Worm (Caenorhabditis elegans) whole organism, L2 larva: ENCODE data around the gene str-115.

Experiments
- C34F6.9 ChIP-seq: fragments of 150-350 bp; optimal IDR thresholded peaks from 2 replicates; lab custom pipeline; 2014; ENCODE audit warnings: missing biosample characterization, missing genetic modification characterization
- F13H6.1 ChIP-seq: sonication (generic microtip); optimal IDR thresholded peaks from 2 replicates; lab custom pipeline; 2016; ENCODE audit warnings: missing genetic modification characterization, missing compliant biosample characterization
- R02D3.7 ChIP-seq: fragments of 150-350 bp; optimal IDR thresholded peaks from 2 replicates; lab custom pipeline; 2014; ENCODE audit warnings: missing biosample characterization, missing genetic modification characterization
- Y55F3AM.14 ChIP-seq: fragments of 200-800 bp; sonication (Bioruptor generic); optimal IDR thresholded peaks from 2 replicates; lab custom pipeline; 2018; ENCODE audit warnings: mild to moderate bottlenecking, missing genetic modification characterization, missing compliant biosample characterization
- ZK546.5 ChIP-seq: sonication (generic microtip); optimal IDR thresholded peaks from 2 replicates; lab custom pipeline; 2017; ENCODE audit warnings: missing biosample characterization, missing genetic modification characterization
- aly-2 ChIP-seq: fragments of 150-350 bp; optimal IDR thresholded peaks from 2 replicates; lab custom pipeline; 2014; ENCODE audit warnings: missing biosample characterization, missing genetic modification characterization
- ama-1 ChIP-seq: fragments of 150-350 bp; optimal IDR thresholded peaks from 2 replicates; lab custom pipeline; 2018; ENCODE audit warnings: inconsistent platforms
- blmp-1 ChIP-seq: sonication (generic microtip); optimal IDR thresholded peaks from 2 replicates; lab custom pipeline; 2017; ENCODE audit warnings: missing genetic modification characterization, mild to moderate bottlenecking, missing compliant biosample characterization, antibody characterized with exemption, moderate library complexity; ENCODE audit not compliant: insufficient read depth
- ceh-16 ChIP-seq: fragments of 150-350 bp; optimal IDR thresholded peaks from 2 replicates; lab custom pipeline; 2014; ENCODE audit warnings: missing biosample characterization, missing genetic modification characterization
- ceh-82 ChIP-seq: fragments of 150-350 bp; optimal IDR thresholded peaks from 2 replicates; lab custom pipeline; 2014; ENCODE audit warnings: missing biosample characterization, missing genetic modification characterization
- crh-2 ChIP-seq: sonication (generic microtip); optimal IDR thresholded peaks from 2 replicates; lab custom pipeline; 2017; ENCODE audit warnings: missing biosample characterization, missing genetic modification characterization
- egl-27 ChIP-seq: sonication (generic microtip); optimal IDR thresholded peaks from 3 replicates; lab custom pipeline; 2017; ENCODE audit warnings: missing biosample characterization, missing genetic modification reagents, missing genetic modification characterization
- elt-1 ChIP-seq: fragments of 150-350 bp; optimal IDR thresholded peaks from 2 replicates; lab custom pipeline; 2014; ENCODE audit warnings: missing biosample characterization, missing genetic modification characterization
- elt-3 ChIP-seq: sonication (generic microtip); optimal IDR thresholded peaks from 2 replicates; lab custom pipeline; 2017; ENCODE audit warnings: missing biosample characterization, missing genetic modification characterization
- gmeb-1 ChIP-seq: fragments of 150-350 bp; optimal IDR thresholded peaks from 2 replicates; lab custom pipeline; 2014; ENCODE audit warnings: missing biosample characterization, missing genetic modification characterization
- lin-11 ChIP-seq: fragments of 150-350 bp; sonication (generic microtip); optimal IDR thresholded peaks from 2 replicates; lab custom pipeline; 2014; ENCODE audit warnings: missing biosample characterization, missing genetic modification characterization, inconsistent platforms, mixed read lengths
- lin-13 ChIP-seq: fragments of 150-350 bp; optimal IDR thresholded peaks from 2 replicates; lab custom pipeline; 2014; ENCODE audit warnings: missing biosample characterization, missing genetic modification reagents, missing genetic modification characterization
- lin-39 ChIP-seq: fragments of 150-350 bp; optimal IDR thresholded peaks from 2 replicates; lab custom pipeline; 2014; ENCODE audit warnings: missing biosample characterization, missing genetic modification reagents, missing genetic modification characterization
- lsy-2 ChIP-seq, 2 experiments: fragments of 150-350 bp in 1 of 2; sonication (generic microtip) in 1 of 2; optimal IDR thresholded peaks; 2 replicates each; lab custom pipeline; 2014 to 2017; ENCODE audit warnings: missing biosample characterization in 2 of 2, missing genetic modification characterization in 2 of 2
- mab-5 ChIP-seq: fragments of 150-350 bp; optimal IDR thresholded peaks from 2 replicates; lab custom pipeline; 2014; ENCODE audit warnings: missing biosample characterization, missing genetic modification characterization
- mbf-1 ChIP-seq: sonication (generic microtip); optimal IDR thresholded peaks from 2 replicates; lab custom pipeline; 2017; ENCODE audit warnings: missing biosample characterization, missing genetic modification characterization
- mdl-1 ChIP-seq, 2 experiments: fragments of 150-350 bp in 1 of 2; sonication (generic microtip) in 1 of 2; optimal IDR thresholded peaks; 2 replicates each; lab custom pipeline; 2017; ENCODE audit warnings: missing biosample characterization in 2 of 2, missing genetic modification characterization in 2 of 2
- nhr-10 ChIP-seq: sonication (generic microtip); optimal IDR thresholded peaks from 2 replicates; lab custom pipeline; 2017; ENCODE audit warnings: missing biosample characterization, missing genetic modification characterization
- nhr-11 ChIP-seq: fragments of 150-350 bp; optimal IDR thresholded peaks from 2 replicates; lab custom pipeline; 2014; ENCODE audit warnings: missing biosample characterization, missing genetic modification characterization
- nhr-12 ChIP-seq: fragments of 150-350 bp; optimal IDR thresholded peaks from 2 replicates; lab custom pipeline; 2014; ENCODE audit warnings: missing biosample characterization, missing genetic modification characterization
- nhr-129 ChIP-seq: fragments of 150-350 bp; optimal IDR thresholded peaks from 2 replicates; lab custom pipeline; 2014; ENCODE audit warnings: missing biosample characterization, missing genetic modification characterization
- nhr-21 ChIP-seq: fragments of 150-350 bp; optimal IDR thresholded peaks from 2 replicates; lab custom pipeline; 2014; ENCODE audit warnings: missing biosample characterization, missing genetic modification characterization
- nhr-23 ChIP-seq: fragments of 150-350 bp; optimal IDR thresholded peaks from 2 replicates; lab custom pipeline; 2014; ENCODE audit warnings: missing biosample characterization, missing genetic modification reagents, missing genetic modification characterization
- nhr-237 ChIP-seq: fragments of 150-350 bp; optimal IDR thresholded peaks from 2 replicates; lab custom pipeline; 2014; ENCODE audit warnings: missing biosample characterization, missing genetic modification characterization
- nhr-25 ChIP-seq: fragments of 150-350 bp; sonication (generic microtip); optimal IDR thresholded peaks from 3 replicates; lab custom pipeline; 2014; ENCODE audit warnings: missing biosample characterization, missing genetic modification characterization
- nhr-6 ChIP-seq: fragments of 150-350 bp; optimal IDR thresholded peaks from 2 replicates; lab custom pipeline; 2014; ENCODE audit warnings: missing biosample characterization, missing genetic modification characterization
- nhr-77 ChIP-seq: fragments of 150-350 bp; optimal IDR thresholded peaks from 2 replicates; lab custom pipeline; 2014; ENCODE audit warnings: missing biosample characterization, missing genetic modification characterization
- peb-1 ChIP-seq: fragments of 150-350 bp; optimal IDR thresholded peaks from 2 replicates; lab custom pipeline; 2014; ENCODE audit warnings: missing biosample characterization, missing genetic modification characterization
- sem-4 ChIP-seq: fragments of 150-350 bp; optimal IDR thresholded peaks from 2 replicates; lab custom pipeline; 2014; ENCODE audit warnings: missing biosample characterization, missing genetic modification reagents, missing genetic modification characterization
- skn-1 ChIP-seq: sonication (generic microtip); optimal IDR thresholded peaks from 2 replicates; lab custom pipeline; 2017; ENCODE audit warnings: missing biosample characterization, missing genetic modification characterization
- unc-39 ChIP-seq: fragments of 150-350 bp; optimal IDR thresholded peaks from 2 replicates; lab custom pipeline; 2014; ENCODE audit warnings: missing biosample characterization, missing genetic modification characterization
- unc-55 ChIP-seq: fragments of 150-350 bp; sonication (generic microtip); optimal IDR thresholded peaks from 3 replicates; lab custom pipeline; 2014; ENCODE audit warnings: missing biosample characterization, missing genetic modification reagents, missing genetic modification characterization
- zag-1 ChIP-seq: fragments of 150-350 bp; optimal IDR thresholded peaks from 2 replicates; lab custom pipeline; 2014; ENCODE audit warnings: missing biosample characterization, missing genetic modification characterization
- ztf-1 ChIP-seq: fragments of 200-800 bp; sonication (Bioruptor generic); conservative IDR thresholded peaks from 2 replicates; pipeline ENCODE4 v1.3.6; 2022; ENCODE audit warnings: missing genetic modification characterization, missing compliant biosample characterization
- ztf-11 ChIP-seq: sonication (generic microtip); optimal IDR thresholded peaks from 2 replicates; lab custom pipeline; 2017; ENCODE audit warnings: missing biosample characterization, missing genetic modification characterization
- ztf-4 ChIP-seq: fragments of 150-350 bp; optimal IDR thresholded peaks from 2 replicates; lab custom pipeline; 2014; ENCODE audit warnings: missing biosample characterization, missing genetic modification characterization

The str-115 gene

DNA sequence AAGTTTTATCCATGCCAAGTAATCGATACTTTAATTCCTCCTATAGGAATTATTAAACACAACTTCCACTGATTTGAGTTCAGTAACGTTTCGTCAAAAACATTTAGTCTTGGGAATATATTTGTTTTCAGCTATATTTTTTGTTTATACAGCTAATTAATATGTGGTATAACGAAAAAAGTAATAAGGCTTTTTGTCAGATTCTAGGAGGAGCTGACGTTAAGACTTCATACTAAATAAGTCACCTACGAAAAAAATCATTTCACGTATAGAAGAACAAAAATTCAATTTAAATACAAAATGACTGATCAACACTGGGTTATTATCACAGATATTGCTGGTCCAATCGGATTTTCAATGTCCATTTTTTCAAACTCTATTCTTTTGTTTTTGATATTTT lies at the start of gene str-115:
str-115 (plus strand) TSS at position 301 of the 400 bp plus-strand sequence.
- TF ChIP-seq nhr-237 (no peak), ZK546.5 (tag; lab: Kevin White, UChicago) (no peak), ceh-16 (tag; lab: Kevin White, UChicago) (no peak), lin-39 (tag; lab: Kevin White, UChicago) (no peak), zag-1 (no peak), unc-39 (tag; lab: Kevin White, UChicago) (no peak), elt-3 (no peak), egl-27 (tag; lab: Kevin White, UChicago) (no peak), mbf-1 (tag; lab: Kevin White, UChicago) (no peak), sem-4 (tag; lab: Kevin White, UChicago) (no peak), crh-2 (tag; lab: Kevin White, UChicago) (no peak), lin-13 (no peak), nhr-77 (no peak), nhr-10 (tag; lab: Kevin White, UChicago) (no peak), nhr-129 (tag; lab: Kevin White, UChicago) (no peak), nhr-11 (tag; lab: Kevin White, UChicago) (no peak), skn-1 (tag; lab: Kevin White, UChicago) (no peak), F13H6.1 (tag; lab: Kevin White, UChicago) (no peak), unc-55 (no peak)

ce11 chrV:11220415-11220814 lies 48.5 kb upstream of the str-115 start:
- TF ChIP-seq elt-3 (no peak), aly-2 (no peak), mdl-1 (tag; optimal IDR thresholded peaks at IDR 0.05; lab: Kevin White, UChicago) (no peak), nhr-23 (tag; lab: Kevin White, UChicago) (no peak), mbf-1 (tag; lab: Kevin White, UChicago) (no peak), crh-2 (tag; lab: Kevin White, UChicago) (no peak), nhr-77 (no peak)

DNA sequence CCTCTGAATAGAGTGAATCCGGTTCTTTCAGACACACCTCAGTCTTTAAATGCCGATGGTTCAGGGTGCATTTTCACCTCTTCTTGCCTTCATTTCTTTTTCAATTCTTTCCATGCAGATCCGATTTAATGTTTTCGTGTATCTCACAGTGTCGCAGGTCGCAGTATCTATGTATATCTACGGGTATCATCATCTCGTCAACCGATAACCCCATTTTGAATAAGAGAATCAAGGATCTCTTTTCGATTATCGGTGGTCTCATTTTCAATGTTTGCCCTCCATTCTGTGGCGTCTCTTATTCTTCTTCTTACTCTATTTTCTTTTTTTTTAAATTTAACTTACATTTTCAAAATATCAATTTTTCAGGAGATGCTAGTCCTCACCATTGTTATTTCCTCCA lies 48.0 kb upstream of the str-115 start, which contains the start of gene T19B10.2:
T19B10.2 (plus strand) TSS at position 367 of the 400 bp plus-strand sequence.
- no peak for TF ChIP-seq nhr-237
- no peak for TF ChIP-seq skn-1 (tag; lab: Kevin White, UChicago)
- TF ChIP-seq elt-1, result peak; percentile 87
- no peak for TF ChIP-seq zag-1
- no peak for TF ChIP-seq aly-2

- no peak for TF ChIP-seq lin-13
- no peak for TF ChIP-seq mbf-1 (tag; lab: Kevin White, UChicago)
- TF ChIP-seq zag-1, result no peak
- TF ChIP-seq peb-1 (tag; lab: Kevin White, UChicago), result no peak
- no peak for TF ChIP-seq unc-55
- TF ChIP-seq lin-39 (tag; lab: Kevin White, UChicago), result no peak
- TF ChIP-seq nhr-11 (tag; lab: Kevin White, UChicago), result no peak
- TF ChIP-seq nhr-12 (tag; lab: Kevin White, UChicago), result no peak
- TF ChIP-seq ceh-82 (tag; lab: Kevin White, UChicago), result no peak
- TF ChIP-seq mab-5 (tag; lab: Kevin White, UChicago), result no peak
- TF ChIP-seq mdl-1 (tag; optimal IDR thresholded peaks at IDR 0.05; lab: Kevin White, UChicago), result no peak
- TF ChIP-seq gmeb-1, result no peak
- TF ChIP-seq ZK546.5 (tag; lab: Kevin White, UChicago), result no peak
Measured at ce11 chrV:11223698-11224097, 45.2 kb upstream of the str-115 start.

- no peak for TF ChIP-seq mbf-1 (tag; lab: Kevin White, UChicago)
- no peak for TF ChIP-seq sem-4 (tag; lab: Kevin White, UChicago)
- TF ChIP-seq F13H6.1 (tag; lab: Kevin White, UChicago), result no peak
- TF ChIP-seq peb-1 (tag; lab: Kevin White, UChicago), result no peak
- TF ChIP-seq nhr-11 (tag; lab: Kevin White, UChicago), result no peak
- TF ChIP-seq crh-2 (tag; lab: Kevin White, UChicago), result peak; percentile 31
- TF ChIP-seq ztf-1 (GFP tag; lab: Robert Waterston, UW), result no peak
- TF ChIP-seq ama-1, result peak; percentile 65
- no peak for TF ChIP-seq ceh-16 (tag; lab: Kevin White, UChicago)
- no peak for TF ChIP-seq elt-3
- TF ChIP-seq nhr-129 (tag; lab: Kevin White, UChicago), result no peak
- peak; percentile 25 for TF ChIP-seq ztf-4 (tag; lab: Kevin White, UChicago)
- no peak for TF ChIP-seq Y55F3AM.14 (GFP tag; lab: Kevin White, UChicago)
- no peak for TF ChIP-seq ceh-82 (tag; lab: Kevin White, UChicago)
- no peak for TF ChIP-seq mab-5 (tag; lab: Kevin White, UChicago)
- no peak for TF ChIP-seq egl-27 (tag; lab: Kevin White, UChicago)
- TF ChIP-seq R02D3.7, result no peak
- no peak for TF ChIP-seq mdl-1 (tag; optimal IDR thresholded peaks at IDR 0.05; lab: Kevin White, UChicago)
- no peak for TF ChIP-seq gmeb-1
- TF ChIP-seq nhr-237, result no peak
- no peak for TF ChIP-seq elt-1
- TF ChIP-seq nhr-6, result no peak
- no peak for TF ChIP-seq lin-11 (tag; lab: Kevin White, UChicago)
- TF ChIP-seq unc-55, result no peak
- TF ChIP-seq C34F6.9 (tag; lab: Kevin White, UChicago), result no peak
- no peak for TF ChIP-seq aly-2
- no peak for TF ChIP-seq zag-1
- TF ChIP-seq ZK546.5 (tag; lab: Kevin White, UChicago), result no peak
- no peak for TF ChIP-seq nhr-12 (tag; lab: Kevin White, UChicago)
- TF ChIP-seq lsy-2 (tag; optimal IDR thresholded peaks at IDR 0.05; lab: Kevin White, UChicago), result peak in 1 of 2 experiments; percentile 44
- TF ChIP-seq blmp-1, result peak; percentile 13
- TF ChIP-seq lin-39 (tag; lab: Kevin White, UChicago), result no peak
- no peak for TF ChIP-seq ztf-11 (tag; lab: Kevin White, UChicago)
- no peak for TF ChIP-seq nhr-21 (tag; lab: Kevin White, UChicago)
- peak; percentile 33 for TF ChIP-seq nhr-25 (tag; lab: Kevin White, UChicago)
- TF ChIP-seq nhr-77, result no peak
- TF ChIP-seq lin-13, result peak; percentile 8
Measured at ce11 chrV:11225981-11226380, 42.9 kb upstream of the str-115 start, which contains the start of gene bgal-1. TSS of gene bgal-1 (minus strand) at chrV:11226018.
